Worm (Caenorhabditis elegans) whole organism, young adult: ENCODE measurements around the gene EEED8.3.

ENCODE experiments used
- Y79H2A.3 ChIP-seq: fragments of 200-800 bp; sonication (Bioruptor generic); conservative IDR thresholded peaks from 2 replicates; pipeline ENCODE4 v1.3.6; 2022; ENCODE audit warnings: missing genetic modification reagents, missing genetic modification characterization, missing compliant biosample characterization
- ceh-100 ChIP-seq: fragments of 200-800 bp; sonication (Bioruptor generic); IDR thresholded peaks from 2 replicates; pipeline ENCODE4 v1.3.6; 2022; ENCODE audit warnings: missing genetic modification reagents, missing genetic modification characterization, missing compliant biosample characterization
- lsy-27 ChIP-seq: sonication (generic microtip); optimal IDR thresholded peaks from 2 replicates; lab custom pipeline; 2017; ENCODE audit warnings: missing genetic modification characterization, mild to moderate bottlenecking, missing compliant biosample characterization, antibody characterized with exemption, missing genotype, borderline replicate concordance; ENCODE audit not compliant: insufficient read depth
- madf-8 ChIP-seq: fragments of 200-800 bp; sonication (Bioruptor generic); conservative IDR thresholded peaks from 2 replicates; pipeline ENCODE4 v1.3.6; 2022; ENCODE audit warnings: missing genetic modification reagents, missing genetic modification characterization, missing compliant biosample characterization
- nfya-2 ChIP-seq: fragments of 200-800 bp; sonication (Bioruptor generic); IDR thresholded peaks from 2 replicates; pipeline ENCODE4 v1.3.6; 2022; ENCODE audit warnings: missing genetic modification reagents, missing genetic modification characterization, missing compliant biosample characterization
- pha-4 ChIP-seq: fragments of 150-350 bp; sonication (generic microtip); optimal IDR thresholded peaks from 2 replicates; lab custom pipeline; 2014; ENCODE audit warnings: missing biosample characterization, missing genetic modification reagents, missing genetic modification characterization
- rpc-1 ChIP-seq, 2 experiments: fragments of 150-350 bp in 1 of 2; sonication (generic microtip) in 1 of 2; optimal IDR thresholded peaks; 2 replicates each; lab custom pipeline; 2014 to 2018; ENCODE audit warnings: missing biosample characterization in 1 of 2, missing genetic modification characterization in 1 of 2, missing genetic modification reagents in 1 of 2, missing genotype in 1 of 2
- sdz-38 ChIP-seq: sonication (generic microtip); optimal IDR thresholded peaks from 2 replicates; lab custom pipeline; 2016; ENCODE audit warnings: missing genotype, missing genetic modification characterization, missing compliant biosample characterization
- tbx-9 ChIP-seq: sonication (generic microtip); optimal IDR thresholded peaks from 2 replicates; lab custom pipeline; 2016; ENCODE audit warnings: borderline replicate concordance, missing genetic modification characterization, inconsistent platforms, missing compliant biosample characterization

- TF ChIP-seq madf-8 (GFP tag; lab: Robert Waterston, UW): no peak
- no peak for TF ChIP-seq tbx-9 (tag; lab: Kevin White, UChicago)
- TF ChIP-seq lsy-27 (tag; lab: Kevin White, UChicago): no peak
- no peak for TF ChIP-seq Y79H2A.3
- TF ChIP-seq rpc-1 (optimal IDR thresholded peaks at IDR 0.05; lab: Kevin White, UChicago): no peak
- TF ChIP-seq rpc-1 (tag; optimal IDR thresholded peaks at IDR 0.05; lab: Kevin White, UChicago): no peak
- no peak for TF ChIP-seq sdz-38 (tag; lab: Kevin White, UChicago)
- TF ChIP-seq ceh-100 (GFP tag; lab: Robert Waterston, UW): no peak
- no peak for TF ChIP-seq nfya-2
- TF ChIP-seq pha-4: no peak
These were observed 23.5 kb downstream of the EEED8.3 start, which contains the start of gene F07F6.1 for ce11 chrII:5437586-5437985.
